Fruit fly (Drosophila melanogaster): ENCODE results near the gene X11L.

dm6 chrX:17597622-17598021 lies 1.8 kb upstream of the X11L start:
- TF ChIP-seq EcR (GFP tag; optimal IDR thresholded peaks at IDR 0.05) (no peak), usp (GFP tag; optimal IDR thresholded peaks at IDR 0.05) (no peak), pan (optimal IDR thresholded peaks at IDR 0.05) (no peak), psq (optimal IDR thresholded peaks at IDR 0.05) (no peak), CG8478 (optimal IDR thresholded peaks at IDR 0.05) (no peak), Dll (optimal IDR thresholded peaks at IDR 0.05) (no peak)
